Worm (Caenorhabditis elegans) whole organism, L4/young adult: ENCODE data around the gene K06G5.3.

Experiments
- dao-5 ChIP-seq: sonication (generic microtip); optimal IDR thresholded peaks from 2 replicates; lab custom pipeline; 2016; ENCODE audit warnings: missing genotype, missing genetic modification characterization, moderate library complexity, missing compliant biosample characterization
- him-1 ChIP-seq: sonication (generic microtip); optimal IDR thresholded peaks from 2 replicates; lab custom pipeline; 2016; ENCODE audit warnings: missing genotype, missing genetic modification reagents, missing genetic modification characterization, missing compliant biosample characterization

DNA sequence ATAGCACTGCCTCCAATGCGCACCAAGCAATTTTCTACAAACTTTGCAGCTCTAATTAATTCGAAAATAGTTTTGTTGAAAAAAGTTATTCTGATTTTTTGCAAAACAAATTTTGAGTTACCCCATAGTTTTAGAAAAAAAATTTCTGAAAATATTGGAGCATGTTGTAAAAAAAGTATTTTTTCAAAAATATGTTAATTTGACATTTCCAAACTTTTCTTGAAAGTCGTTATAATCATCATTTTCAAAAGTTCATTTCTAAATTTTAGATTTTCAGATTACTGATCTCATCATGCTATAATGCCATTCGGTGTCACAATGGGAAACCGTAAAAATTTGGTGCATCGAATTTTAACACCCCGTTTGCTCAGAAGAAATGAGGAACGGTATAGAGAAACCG is 44.7 kb upstream of the K06G5.3 start, which contains the start of gene del-1:
- TF ChIP-seq dao-5 (tag; lab: Kevin White, UChicago), result no peak
- no peak for TF ChIP-seq him-1 (tag; lab: Kevin White, UChicago)
